Worm (Caenorhabditis elegans) whole organism, mixed stage, embryonic: ENCODE results near the gene T11B7.5.

ENCODE experiments used
- blmp-1 ChIP-seq: fragments of 150-350 bp; optimal IDR thresholded peaks from 2 replicates; lab custom pipeline; 2014; ENCODE audit warnings: missing biosample characterization, missing genetic modification characterization
- ceh-39 ChIP-seq: fragments of 150-350 bp; optimal IDR thresholded peaks from 2 replicates; lab custom pipeline; 2014; ENCODE audit warnings: missing biosample characterization, missing genetic modification characterization
- ceh-43 ChIP-seq: fragments of 200-800 bp; sonication (Bioruptor generic); optimal IDR thresholded peaks from 2 replicates; lab custom pipeline; 2018; ENCODE audit warnings: mild to moderate bottlenecking, missing genetic modification characterization, moderate library complexity, missing compliant biosample characterization
- ceh-83 ChIP-seq: fragments of 200-800 bp; sonication (Bioruptor generic); optimal IDR thresholded peaks from 2 replicates; lab custom pipeline; 2018; ENCODE audit warnings: mild to moderate bottlenecking, missing genetic modification characterization, missing compliant biosample characterization
- ces-1 ChIP-seq: fragments of 150-350 bp; optimal IDR thresholded peaks from 2 replicates; lab custom pipeline; 2014; ENCODE audit warnings: missing biosample characterization, missing genetic modification reagents, missing genetic modification characterization
- cnd-1 ChIP-seq: fragments of 200-800 bp; sonication (Bioruptor generic); optimal IDR thresholded peaks from 2 replicates; lab custom pipeline; 2018; ENCODE audit warnings: mild to moderate bottlenecking, missing genetic modification characterization, missing compliant biosample characterization
- drap-1 ChIP-seq: fragments of 200-800 bp; sonication (Bioruptor generic); optimal IDR thresholded peaks from 3 replicates; lab custom pipeline; 2018; ENCODE audit warnings: mild to moderate bottlenecking, missing genetic modification characterization, missing compliant biosample characterization
- elt-1 ChIP-seq: sonication (generic microtip); optimal IDR thresholded peaks from 2 replicates; lab custom pipeline; 2017; ENCODE audit warnings: missing genetic modification characterization, mild to moderate bottlenecking, missing compliant biosample characterization, antibody characterized with exemption, moderate library complexity, borderline replicate concordance; ENCODE audit not compliant: insufficient read depth
- elt-3 ChIP-seq: fragments of 150-350 bp; optimal IDR thresholded peaks from 2 replicates; lab custom pipeline; 2014; ENCODE audit warnings: missing biosample characterization, missing genetic modification characterization
- flh-1 ChIP-seq: fragments of 200-800 bp; sonication (Bioruptor generic); optimal IDR thresholded peaks from 2 replicates; lab custom pipeline; 2018; ENCODE audit warnings: mild to moderate bottlenecking, missing genetic modification characterization, moderate library complexity, missing compliant biosample characterization
- hlh-1 ChIP-seq: fragments of 150-350 bp; optimal IDR thresholded peaks from 2 replicates; lab custom pipeline; 2014; ENCODE audit warnings: missing biosample characterization, missing genetic modification reagents, missing genetic modification characterization
- lin-13 ChIP-seq: fragments of 150-350 bp; optimal IDR thresholded peaks from 2 replicates; lab custom pipeline; 2014; ENCODE audit warnings: missing biosample characterization, missing genetic modification characterization
- lin-32 ChIP-seq: fragments of 200-800 bp; sonication (Bioruptor generic); optimal IDR thresholded peaks from 2 replicates; lab custom pipeline; 2018; ENCODE audit warnings: mild to moderate bottlenecking, missing genetic modification characterization, missing compliant biosample characterization
- lsy-2 ChIP-seq: fragments of 150-350 bp; optimal IDR thresholded peaks from 2 replicates; lab custom pipeline; 2014; ENCODE audit warnings: missing biosample characterization, missing genetic modification characterization
- mep-1 ChIP-seq: fragments of 150-350 bp; optimal IDR thresholded peaks from 2 replicates; lab custom pipeline; 2017; ENCODE audit warnings: missing biosample characterization, missing genetic modification reagents, missing genetic modification characterization, inconsistent platforms
- mls-2 ChIP-seq: sonication (generic microtip); optimal IDR thresholded peaks from 2 replicates; lab custom pipeline; 2016; ENCODE audit warnings: mild to moderate bottlenecking, missing genetic modification characterization, moderate library complexity, missing compliant biosample characterization
- nhr-12 ChIP-seq: fragments of 150-350 bp; optimal IDR thresholded peaks from 2 replicates; lab custom pipeline; 2014; ENCODE audit warnings: missing biosample characterization, missing genetic modification characterization
- nhr-237 ChIP-seq: fragments of 150-350 bp; optimal IDR thresholded peaks from 2 replicates; lab custom pipeline; 2014; ENCODE audit warnings: missing biosample characterization, missing genetic modification characterization
- nhr-28 ChIP-seq: fragments of 150-350 bp; optimal IDR thresholded peaks from 2 replicates; lab custom pipeline; 2014; ENCODE audit warnings: missing biosample characterization, missing genetic modification characterization
- nhr-76 ChIP-seq: sonication (generic microtip); optimal IDR thresholded peaks from 2 replicates; lab custom pipeline; 2017; ENCODE audit warnings: missing biosample characterization, missing genetic modification characterization
- pha-4 ChIP-seq: fragments of 150-350 bp; optimal IDR thresholded peaks from 2 replicates; lab custom pipeline; 2018; ENCODE audit warnings: missing biosample characterization, missing genetic modification reagents, missing genetic modification characterization
- sem-2 ChIP-seq: fragments of 200-800 bp; sonication (Bioruptor generic); optimal IDR thresholded peaks from 2 replicates; lab custom pipeline; 2018; ENCODE audit warnings: mild to moderate bottlenecking, missing genetic modification characterization, missing compliant biosample characterization
- snpc-4 ChIP-seq: fragments of 150-350 bp; optimal IDR thresholded peaks from 2 replicates; lab custom pipeline; 2014; ENCODE audit warnings: missing biosample characterization, missing genetic modification characterization
- sptf-1 ChIP-seq: sonication (generic microtip); optimal IDR thresholded peaks from 2 replicates; lab custom pipeline; 2017; ENCODE audit warnings: mild to moderate bottlenecking, missing genetic modification characterization, moderate library complexity, missing compliant biosample characterization
- tbx-8 ChIP-seq: fragments of 200-800 bp; sonication (Bioruptor generic); optimal IDR thresholded peaks from 2 replicates; lab custom pipeline; 2018; ENCODE audit warnings: mild to moderate bottlenecking, missing genetic modification characterization, moderate library complexity, missing compliant biosample characterization
- unc-120 ChIP-seq: sonication (generic microtip); optimal IDR thresholded peaks from 2 replicates; lab custom pipeline; 2017; ENCODE audit warnings: missing genetic modification characterization, missing compliant biosample characterization; ENCODE audit not compliant: poor library complexity, severe bottlenecking
- unc-39 ChIP-seq: fragments of 150-350 bp; optimal IDR thresholded peaks from 2 replicates; lab custom pipeline; 2014; ENCODE audit warnings: missing biosample characterization, missing genetic modification characterization
- unc-62 ChIP-seq: fragments of 150-350 bp; optimal IDR thresholded peaks from 2 replicates; lab custom pipeline; 2014; ENCODE audit warnings: missing biosample characterization, missing genetic modification reagents, missing genetic modification characterization
- zip-8 ChIP-seq: fragments of 150-350 bp; optimal IDR thresholded peaks from 2 replicates; lab custom pipeline; 2014; ENCODE audit warnings: missing biosample characterization, missing genetic modification characterization

Gene T11B7.5

DNA sequence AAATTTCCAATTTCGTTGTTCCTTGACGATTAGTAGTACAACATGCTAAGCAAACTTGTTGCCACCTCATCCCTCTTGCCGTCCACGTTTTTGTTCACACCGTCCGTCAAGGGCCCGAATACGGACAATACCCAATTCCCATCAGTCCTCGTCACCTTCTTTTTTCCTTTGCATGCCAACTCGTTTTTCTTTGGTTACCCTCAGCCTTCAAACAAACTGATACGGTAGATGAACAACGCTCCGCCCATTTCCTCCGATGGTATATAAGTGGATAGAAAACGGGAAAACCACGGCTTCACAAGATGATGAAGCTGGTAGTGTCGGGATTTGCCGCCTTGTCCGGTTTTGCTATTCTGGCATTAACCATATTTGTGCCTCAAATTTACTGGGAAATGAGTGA is 7.9 kb downstream of the T11B7.5 start, which contains the start of gene col-118:
Gene col-118 (plus strand): TSS at position 301 of the 400 bp plus-strand sequence.
- TF ChIP-seq lin-13 (tag; lab: Kevin White, UChicago) = no peak
- no peak for TF ChIP-seq elt-3 (tag; lab: Kevin White, UChicago)
- no peak for TF ChIP-seq tbx-8 (GFP tag; lab: Kevin White, UChicago)
- TF ChIP-seq drap-1 (GFP tag; lab: Kevin White, UChicago) = no peak
- TF ChIP-seq mep-1 (tag; lab: Kevin White, UChicago) = no peak
- TF ChIP-seq blmp-1 (tag; lab: Kevin White, UChicago) = no peak
- TF ChIP-seq unc-39 (tag; lab: Kevin White, UChicago) = no peak
- TF ChIP-seq nhr-237 (tag; lab: Kevin White, UChicago) = no peak
- TF ChIP-seq flh-1 (GFP tag; lab: Kevin White, UChicago) = no peak
- TF ChIP-seq ceh-83 (GFP tag; lab: Kevin White, UChicago) = no peak
- TF ChIP-seq unc-62 (GFP tag; lab: Kevin White, UChicago) = no peak
- TF ChIP-seq lin-32 = no peak
- no peak for TF ChIP-seq pha-4 (tag; lab: Kevin White, UChicago)
- TF ChIP-seq ceh-43 (GFP tag; lab: Kevin White, UChicago) = no peak
- TF ChIP-seq nhr-76 = no peak
- TF ChIP-seq mls-2 = no peak

DNA sequence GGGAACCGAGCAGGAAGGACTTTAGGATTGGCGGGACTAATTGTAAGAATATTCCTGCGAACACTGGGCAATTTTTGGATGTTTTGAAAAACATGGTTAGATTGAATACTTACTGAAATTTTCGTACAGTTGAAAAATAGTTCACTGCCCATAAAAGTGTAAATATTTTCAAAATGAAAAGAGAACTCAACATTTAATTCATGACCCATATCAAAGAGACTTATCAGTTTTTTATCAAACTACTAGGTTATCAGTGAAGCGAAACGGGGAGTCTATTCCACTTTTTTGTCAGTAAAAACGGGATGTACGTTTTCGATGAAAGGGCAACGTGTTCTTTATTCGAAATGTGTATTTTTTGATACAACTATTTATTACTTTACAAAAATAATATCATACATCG is 9.9 kb downstream of the T11B7.5 start:
- no peak for TF ChIP-seq drap-1 (GFP tag; lab: Kevin White, UChicago)
- TF ChIP-seq sem-2 (GFP tag; lab: Kevin White, UChicago) = no peak
- no peak for TF ChIP-seq ces-1 (GFP tag; lab: Kevin White, UChicago)
- TF ChIP-seq ceh-39 = no peak
- TF ChIP-seq sptf-1 (tag; lab: Kevin White, UChicago) = no peak
- no peak for TF ChIP-seq elt-1 (tag; lab: Kevin White, UChicago)
- TF ChIP-seq snpc-4 (tag; lab: Kevin White, UChicago) = no peak
- TF ChIP-seq nhr-76 = no peak
- TF ChIP-seq nhr-12 (tag; lab: Kevin White, UChicago) = no peak
- no peak for TF ChIP-seq pha-4 (tag; lab: Kevin White, UChicago)
- TF ChIP-seq nhr-237 (tag; lab: Kevin White, UChicago) = no peak
- TF ChIP-seq zip-8 (tag; lab: Kevin White, UChicago) = no peak

DNA sequence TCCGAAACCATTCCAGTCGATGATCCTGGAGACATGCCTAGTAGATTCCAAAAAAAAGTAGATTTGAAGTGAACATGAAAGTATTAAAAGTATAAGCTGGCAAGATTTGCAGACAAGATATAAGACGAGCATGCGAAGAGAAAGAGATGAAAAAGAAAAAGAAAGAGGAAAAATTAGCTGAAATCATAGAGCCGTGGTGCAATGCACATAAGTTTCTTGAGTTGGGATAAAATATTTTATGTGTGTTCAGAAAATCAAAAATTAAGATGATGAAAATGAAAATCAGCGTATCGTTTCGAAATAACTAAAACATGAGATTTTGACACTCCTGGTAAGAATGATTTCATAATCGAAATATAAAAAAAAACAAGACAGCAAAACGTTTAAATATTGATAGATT is 11.4 kb downstream of the T11B7.5 start, which contains the start of gene T11B7.2:
Gene T11B7.2 (minus strand): TSS at position 101 of the 400 bp plus-strand sequence.
- TF ChIP-seq lsy-2 (tag; lab: Kevin White, UChicago) (no peak), unc-120 (tag; lab: Kevin White, UChicago) (no peak), cnd-1 (tag; lab: Kevin White, UChicago) (no peak)

DNA sequence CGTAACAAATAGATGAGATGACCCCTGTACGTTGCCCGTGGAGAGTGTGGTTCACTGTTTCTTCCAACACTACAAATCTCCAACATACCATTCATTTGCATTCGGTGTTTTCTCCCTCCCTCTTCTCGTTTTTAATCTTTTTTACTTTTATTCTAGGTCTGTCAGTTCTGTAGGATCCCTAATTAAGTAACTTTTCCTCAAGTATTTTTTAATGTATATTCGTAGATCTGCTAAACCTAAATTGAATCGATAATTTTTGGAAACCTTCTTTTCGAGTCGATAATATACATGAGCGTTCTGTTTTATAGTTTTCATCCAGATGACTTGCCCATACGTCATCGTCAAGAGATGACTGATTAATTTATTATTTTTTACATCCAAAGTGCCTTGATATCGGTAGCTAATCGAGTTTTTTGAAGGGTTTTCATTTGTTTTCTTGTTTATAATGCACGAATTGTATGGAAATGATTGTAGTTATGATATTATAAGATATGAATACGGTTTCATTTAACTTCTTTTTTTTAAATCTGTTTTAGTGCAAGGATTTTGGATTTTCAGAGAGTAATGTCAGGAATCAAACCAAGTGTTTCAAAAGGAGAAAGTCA is 15.6 kb downstream of the T11B7.5 start, which contains the start of the genes T28C6.11 and T11B7.1:
Gene T28C6.11 (minus strand): TSS at position 101 of the 605 bp plus-strand sequence.
Gene T11B7.1 (plus strand): TSS at position 555 of the 605 bp plus-strand sequence.
- TF ChIP-seq nhr-237 (tag; lab: Kevin White, UChicago) = no peak
- no peak for TF ChIP-seq elt-3 (tag; lab: Kevin White, UChicago)
- TF ChIP-seq drap-1 (GFP tag; lab: Kevin White, UChicago) = no peak
- no peak for TF ChIP-seq ceh-39
- TF ChIP-seq unc-120 (tag; lab: Kevin White, UChicago) = no peak
- TF ChIP-seq nhr-76 = no peak
- no peak for TF ChIP-seq lin-32
- no peak for TF ChIP-seq hlh-1 (tag; lab: Kevin White, UChicago)
- TF ChIP-seq snpc-4 (tag; lab: Kevin White, UChicago) = no peak
- no peak for TF ChIP-seq nhr-28 (tag; lab: Kevin White, UChicago)
- TF ChIP-seq, all 35 proteins: peak for 0

DNA sequence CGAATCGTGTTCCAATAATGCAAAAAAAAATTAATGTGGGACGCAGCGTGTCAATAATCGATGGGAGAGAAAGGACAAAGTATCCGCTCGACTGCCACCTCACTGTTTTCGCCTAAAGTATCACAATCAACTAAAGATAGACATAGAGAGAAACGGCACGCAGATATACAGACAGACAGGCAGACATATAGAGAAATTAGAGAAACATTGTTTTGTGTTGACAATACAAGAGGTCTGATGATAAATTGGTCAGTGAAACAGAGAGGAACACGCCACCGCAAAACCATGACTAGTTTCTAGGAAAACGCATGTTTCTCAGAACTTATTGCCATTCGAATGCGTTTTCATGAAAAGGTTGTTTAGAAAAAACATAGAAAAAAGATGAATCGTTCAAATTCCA is 25.3 kb downstream of the T11B7.5 start, which contains the start of gene T28C6.8:
Gene T28C6.8 (minus strand): TSS at position 137 of the 400 bp plus-strand sequence.
- no peak for TF ChIP-seq lin-32
- no peak for TF ChIP-seq sem-2 (GFP tag; lab: Kevin White, UChicago)
- no peak for TF ChIP-seq unc-39 (tag; lab: Kevin White, UChicago)
- no peak for TF ChIP-seq flh-1 (GFP tag; lab: Kevin White, UChicago)
- TF ChIP-seq mep-1 (tag; lab: Kevin White, UChicago) = no peak
- no peak for TF ChIP-seq tbx-8 (GFP tag; lab: Kevin White, UChicago)
- TF ChIP-seq blmp-1 (tag; lab: Kevin White, UChicago) = no peak
- no peak for TF ChIP-seq nhr-237 (tag; lab: Kevin White, UChicago)
- no peak for TF ChIP-seq hlh-1 (tag; lab: Kevin White, UChicago)
- TF ChIP-seq snpc-4 (tag; lab: Kevin White, UChicago) = no peak
- TF ChIP-seq lin-13 (tag; lab: Kevin White, UChicago) = no peak
- no peak for TF ChIP-seq cnd-1 (tag; lab: Kevin White, UChicago)
- no peak for TF ChIP-seq elt-1 (tag; lab: Kevin White, UChicago)
- no peak for TF ChIP-seq nhr-12 (tag; lab: Kevin White, UChicago)
- no peak for TF ChIP-seq zip-8 (tag; lab: Kevin White, UChicago)
